Worm (Caenorhabditis elegans) whole organism, L4/young adult: Measurements from ENCODE around the gene sra-29.

ENCODE experiments used
- W03F9.2 ChIP-seq: fragments of 150-350 bp; optimal IDR thresholded peaks from 2 replicates; lab custom pipeline; 2014; ENCODE audit warnings: missing biosample characterization, missing genetic modification characterization
- him-1 ChIP-seq: sonication (generic microtip); optimal IDR thresholded peaks from 2 replicates; lab custom pipeline; 2016; ENCODE audit warnings: missing genotype, missing genetic modification reagents, missing genetic modification characterization, missing compliant biosample characterization

- TF ChIP-seq W03F9.2 (tag; lab: Kevin White, UChicago) (no peak), him-1 (no peak)
Observed at ce11 chrII:6616135-6616534, 40.6 kb upstream of the sra-29 start.
